Fruit fly (Drosophila melanogaster): ENCODE measurements around the gene CG13050.

dm6 chr3L:16265000-16265399, 14.1 kb downstream of the CG13050 start, which contains the start of the genes CG13051 and CG13069:
- TF ChIP-seq dsx (GFP tag; optimal IDR thresholded peaks at IDR 0.05; ENCODE audit: poor library complexity, severe bottlenecking) (no peak), eg (GFP tag; IDR thresholded peaks at IDR 0.05) (no peak), dac (GFP tag; optimal IDR thresholded peaks at IDR 0.05) (no peak), CG3032 (tag; optimal IDR thresholded peaks at IDR 0.05) (no peak), Met (GFP tag; optimal IDR thresholded peaks at IDR 0.05) (no peak), esn (GFP tag; optimal IDR thresholded peaks at IDR 0.05) (no peak), CG6854 (GFP tag; optimal IDR thresholded peaks at IDR 0.05) (no peak), CG7368 (GFP tag; optimal IDR thresholded peaks at IDR 0.05) (no peak), Blimp-1 (GFP tag; optimal IDR thresholded peaks at IDR 0.05) (no peak), CG16779 (tag; optimal IDR thresholded peaks at IDR 0.05) (no peak), CG6808 (GFP tag; optimal IDR thresholded peaks at IDR 0.05) (no peak), Sox102F (GFP tag; optimal IDR thresholded peaks at IDR 0.05) (no peak)
